Fruit fly (Drosophila melanogaster) Kc167 (cell line): Measurements from ENCODE around the gene CG14930.

Experiments used
- h ChIP-seq: fragments of >200 bp; optimal IDR thresholded peaks from 3 replicates; lab custom pipeline; 2018; ENCODE audit warnings: missing external identifiers
- psq ChIP-seq: fragments of >200 bp; optimal IDR thresholded peaks from 2 replicates; lab custom pipeline; 2017; ENCODE audit warnings: missing external identifiers
- ttk ChIP-seq: sonication (Bioruptor generic); optimal IDR thresholded peaks from 2 replicates; lab custom pipeline; 2017; ENCODE audit warnings: missing external identifiers

DNA sequence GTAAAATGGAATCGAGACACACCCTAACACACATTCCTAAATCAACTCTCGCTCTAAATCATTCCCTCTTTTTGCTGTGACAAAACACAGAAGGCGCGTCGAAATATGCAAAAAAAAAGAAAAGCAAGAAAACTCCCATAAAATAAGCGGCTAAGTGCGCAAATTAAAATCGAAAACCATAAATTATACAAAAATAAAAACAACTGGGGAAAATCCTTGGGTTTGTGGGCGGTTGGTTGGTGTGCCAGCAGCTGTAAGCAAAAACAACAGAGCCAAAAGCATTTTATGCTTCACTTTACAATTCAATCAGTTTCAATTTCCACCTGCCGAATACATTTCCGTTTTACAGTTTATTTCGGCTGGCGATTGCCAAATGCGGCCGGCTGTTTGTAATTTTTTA, 14.8 kb upstream of the CG14930 start, which contains the start of gene CG43438:
- TF ChIP-seq h (lab: Kevin White, UChicago), result no peak
- no peak for TF ChIP-seq ttk (lab: Kevin White, UChicago)
- TF ChIP-seq psq (lab: Kevin White, UChicago), result no peak
